Worm (Caenorhabditis elegans) whole organism, young adult: Measurements from ENCODE around the gene acdh-12.

ENCODE experiments used
- B0336.3 ChIP-seq: fragments of 200-800 bp; sonication (Bioruptor generic); IDR thresholded peaks from 2 replicates; pipeline ENCODE4 v1.3.6; 2022; ENCODE audit warnings: missing genetic modification characterization, missing compliant biosample characterization
- C06A6.2 ChIP-seq: fragments of 200-800 bp; sonication (Bioruptor generic); conservative IDR thresholded peaks from 2 replicates; pipeline ENCODE4 v1.3.6; 2022; ENCODE audit warnings: missing genetic modification characterization, missing compliant biosample characterization
- F10E7.11 ChIP-seq: sonication (generic microtip); optimal IDR thresholded peaks from 2 replicates; lab custom pipeline; 2017; ENCODE audit warnings: mild to moderate bottlenecking, missing genetic modification characterization, moderate library complexity, missing compliant biosample characterization
- F37B4.10 ChIP-seq: fragments of 200-800 bp; sonication (Bioruptor generic); IDR thresholded peaks from 2 replicates; pipeline ENCODE4 v1.3.6; 2022; ENCODE audit warnings: missing genetic modification characterization, missing compliant biosample characterization
- F39B2.1 ChIP-seq: fragments of 200-800 bp; sonication (Bioruptor generic); IDR thresholded peaks from 2 replicates; pipeline ENCODE4 v1.3.6; 2022; ENCODE audit warnings: missing genetic modification reagents, missing genetic modification characterization, missing compliant biosample characterization
- F57A8.1 ChIP-seq: fragments of 200-800 bp; sonication (Bioruptor generic); optimal IDR thresholded peaks from 2 replicates; lab custom pipeline; 2018; ENCODE audit warnings: mild to moderate bottlenecking, missing genetic modification characterization, moderate library complexity, missing compliant biosample characterization
- F57C9.4 ChIP-seq: sonication (generic microtip); optimal IDR thresholded peaks from 2 replicates; lab custom pipeline; 2017; ENCODE audit warnings: mild to moderate bottlenecking, missing genetic modification characterization, missing compliant biosample characterization
- K11D2.4 ChIP-seq: fragments of 200-800 bp; sonication (Bioruptor generic); IDR thresholded peaks from 2 replicates; pipeline ENCODE4 v1.3.6; 2022; ENCODE audit warnings: missing genetic modification reagents, missing genetic modification characterization, missing compliant biosample characterization
- Y56A3A.18 ChIP-seq: fragments of 200-800 bp; sonication (Bioruptor generic); IDR thresholded peaks from 2 replicates; pipeline ENCODE4 v1.3.6; 2022; ENCODE audit warnings: missing genetic modification reagents, missing genetic modification characterization, missing compliant biosample characterization
- Y67H2A.10 ChIP-seq: fragments of 200-800 bp; sonication (Bioruptor generic); conservative IDR thresholded peaks from 2 replicates; pipeline ENCODE4 v1.3.6; 2022; ENCODE audit warnings: missing genetic modification reagents, missing genetic modification characterization, missing compliant biosample characterization
- atf-7 ChIP-seq: sonication (generic microtip); optimal IDR thresholded peaks from 2 replicates; lab custom pipeline; 2017; ENCODE audit warnings: mild to moderate bottlenecking, missing genetic modification characterization, missing compliant biosample characterization
- attf-5 ChIP-seq: fragments of 200-800 bp; sonication (Bioruptor generic); optimal IDR thresholded peaks from 2 replicates; lab custom pipeline; 2018; ENCODE audit warnings: mild to moderate bottlenecking, missing genetic modification characterization, missing compliant biosample characterization
- bed-2 ChIP-seq: fragments of 200-800 bp; sonication (Bioruptor generic); IDR thresholded peaks from 2 replicates; pipeline ENCODE4 v1.3.6; 2022; ENCODE audit warnings: missing genetic modification reagents, missing genetic modification characterization, missing compliant biosample characterization
- ccch-3 ChIP-seq: fragments of 200-800 bp; sonication (Bioruptor generic); optimal IDR thresholded peaks from 2 replicates; lab custom pipeline; 2018; ENCODE audit warnings: mild to moderate bottlenecking, missing genetic modification characterization, missing compliant biosample characterization
- cebp-1 ChIP-seq, 2 experiments: fragments of 200-800 bp in 1 of 2; sonication (Bioruptor generic) in 1 of 2; sonication (generic microtip) in 1 of 2; IDR thresholded peaks in 1 of 2; optimal IDR thresholded peaks in 1 of 2; 2 replicates each; pipeline versions ENCODE4 v1.3.6 to Lab custom; 2017 to 2022; ENCODE audit warnings: missing compliant biosample characterization in 2 of 2, missing genetic modification characterization in 2 of 2, mild to moderate bottlenecking in 1 of 2, missing genetic modification reagents in 1 of 2, moderate library complexity in 1 of 2
- ceh-40 ChIP-seq: fragments of 200-800 bp; sonication (Bioruptor generic); IDR thresholded peaks from 2 replicates; pipeline ENCODE4 v1.3.6; 2022; ENCODE audit warnings: missing genetic modification characterization, missing compliant biosample characterization
- ceh-58 ChIP-seq: fragments of 200-800 bp; sonication (Bioruptor generic); IDR thresholded peaks from 2 replicates; pipeline ENCODE4 v1.3.6; 2022; ENCODE audit warnings: missing genetic modification characterization, missing compliant biosample characterization
- dox-1 ChIP-seq: fragments of 200-800 bp; sonication (Bioruptor generic); IDR thresholded peaks from 2 replicates; pipeline ENCODE4 v1.3.6; 2022; ENCODE audit warnings: missing genetic modification reagents, missing genetic modification characterization, missing compliant biosample characterization
- dpl-1 ChIP-seq: fragments of 150-350 bp; optimal IDR thresholded peaks from 2 replicates; lab custom pipeline; 2014; ENCODE audit warnings: missing biosample characterization, missing genetic modification reagents, missing genetic modification characterization
- egl-18 ChIP-seq: fragments of 200-800 bp; sonication (Bioruptor generic); IDR thresholded peaks from 2 replicates; pipeline ENCODE4 v1.3.6; 2022; ENCODE audit warnings: missing genetic modification reagents, missing genetic modification characterization, missing compliant biosample characterization
- egl-44 ChIP-seq: fragments of 200-800 bp; sonication (Bioruptor generic); IDR thresholded peaks from 2 replicates; pipeline ENCODE4 v1.3.6; 2022; ENCODE audit warnings: missing genetic modification reagents, missing genetic modification characterization, missing compliant biosample characterization
- hmg-1.2 ChIP-seq: fragments of 200-800 bp; sonication (Bioruptor generic); IDR thresholded peaks from 2 replicates; pipeline ENCODE4 v1.3.6; 2022; ENCODE audit warnings: missing genetic modification reagents, missing genetic modification characterization, missing compliant biosample characterization
- hsf-1 ChIP-seq: fragments of 200-800 bp; sonication (Bioruptor generic); IDR thresholded peaks from 2 replicates; pipeline ENCODE4 v1.3.6; 2022; ENCODE audit warnings: missing genetic modification reagents, missing genetic modification characterization, missing compliant biosample characterization
- let-607 ChIP-seq, 2 experiments: fragments of 200-800 bp in 1 of 2; sonication (Bioruptor generic) in 1 of 2; sonication (generic microtip) in 1 of 2; optimal IDR thresholded peaks; 2 replicates each; lab custom pipeline; 2016 to 2018; ENCODE audit warnings: mild to moderate bottlenecking in 2 of 2, missing compliant biosample characterization in 2 of 2, missing genetic modification characterization in 2 of 2, moderate library complexity in 2 of 2, missing genotype in 1 of 2
- lin-35 ChIP-seq, 3 experiments: fragments of 150-350 bp in 2 of 3; sonication (generic microtip) in 1 of 3; optimal IDR thresholded peaks; 2 replicates each; lab custom pipeline; 2014 to 2018; ENCODE audit warnings: missing biosample characterization in 3 of 3, missing genetic modification characterization in 3 of 3, missing genetic modification reagents in 3 of 3
- madf-3 ChIP-seq: fragments of 200-800 bp; sonication (Bioruptor generic); IDR thresholded peaks from 2 replicates; pipeline ENCODE4 v1.3.6; 2022; ENCODE audit warnings: missing genetic modification reagents, missing genetic modification characterization, missing compliant biosample characterization
- madf-6 ChIP-seq: fragments of 200-800 bp; sonication (Bioruptor generic); IDR thresholded peaks from 2 replicates; pipeline ENCODE4 v1.3.6; 2022; ENCODE audit warnings: missing genetic modification reagents, missing genetic modification characterization, missing compliant biosample characterization
- nfyb-1 ChIP-seq: fragments of 200-800 bp; sonication (Bioruptor generic); IDR thresholded peaks from 2 replicates; pipeline ENCODE4 v1.3.6; 2022; ENCODE audit warnings: missing genetic modification reagents, missing genetic modification characterization, missing compliant biosample characterization
- nhr-179 ChIP-seq: sonication (generic microtip); optimal IDR thresholded peaks from 2 replicates; lab custom pipeline; 2016; ENCODE audit warnings: mild to moderate bottlenecking, missing genetic modification characterization, missing compliant biosample characterization
- nhr-80 ChIP-seq: sonication (generic microtip); optimal IDR thresholded peaks from 2 replicates; lab custom pipeline; 2016; ENCODE audit warnings: missing genetic modification characterization, missing compliant biosample characterization
- pha-4 ChIP-seq: fragments of 150-350 bp; sonication (generic microtip); optimal IDR thresholded peaks from 2 replicates; lab custom pipeline; 2014; ENCODE audit warnings: missing biosample characterization, missing genetic modification reagents, missing genetic modification characterization
- rec-8 ChIP-seq, 2 experiments: sonication (generic microtip); optimal IDR thresholded peaks; 2 replicates each; lab custom pipeline; 2016; ENCODE audit warnings: mild to moderate bottlenecking in 2 of 2, missing genetic modification characterization in 2 of 2, missing genetic modification reagents in 2 of 2, missing genotype in 2 of 2, missing biosample characterization in 1 of 2, missing compliant biosample characterization in 1 of 2, moderate library complexity in 1 of 2
- rpc-1 ChIP-seq, 2 experiments: fragments of 150-350 bp in 1 of 2; sonication (generic microtip) in 1 of 2; optimal IDR thresholded peaks; 2 replicates each; lab custom pipeline; 2014 to 2018; ENCODE audit warnings: missing biosample characterization in 1 of 2, missing genetic modification characterization in 1 of 2, missing genetic modification reagents in 1 of 2, missing genotype in 1 of 2
- snpc-1.1 ChIP-seq: sonication (generic microtip); optimal IDR thresholded peaks from 2 replicates; lab custom pipeline; 2017; ENCODE audit warnings: missing genetic modification characterization, mild to moderate bottlenecking, missing compliant biosample characterization, antibody characterized with exemption, moderate library complexity, missing genotype, missing genetic modification reagents; ENCODE audit not compliant: insufficient read depth
- snpc-1.3 ChIP-seq: sonication (generic microtip); optimal IDR thresholded peaks from 2 replicates; lab custom pipeline; 2017; ENCODE audit warnings: missing genetic modification characterization, mild to moderate bottlenecking, missing compliant biosample characterization, antibody characterized with exemption, moderate library complexity, missing genotype, missing genetic modification reagents; ENCODE audit not compliant: insufficient read depth
- snpc-3.4 ChIP-seq: sonication (generic microtip); optimal IDR thresholded peaks from 2 replicates; lab custom pipeline; 2017; ENCODE audit warnings: missing genetic modification characterization, mild to moderate bottlenecking, missing compliant biosample characterization, antibody characterized with exemption, moderate library complexity, missing genotype, missing genetic modification reagents
- snpc-4 ChIP-seq, 5 experiments: fragments of 150-350 bp in 1 of 5; sonication (generic microtip) in 4 of 5; optimal IDR thresholded peaks; 2 replicates each; lab custom pipeline; 2014 to 2018; ENCODE audit warnings: missing genetic modification characterization in 5 of 5, missing biosample characterization in 3 of 5, antibody characterized with exemption in 2 of 5, mild to moderate bottlenecking in 2 of 5, missing compliant biosample characterization in 2 of 5, missing genotype in 2 of 5, moderate library complexity in 2 of 5, missing genetic modification reagents in 1 of 5
- tbp1 ChIP-seq: fragments of 200-800 bp; sonication (Bioruptor generic); optimal IDR thresholded peaks from 2 replicates; lab custom pipeline; 2018; ENCODE audit warnings: mild to moderate bottlenecking, missing genetic modification characterization, missing compliant biosample characterization
- tbx-9 ChIP-seq: sonication (generic microtip); optimal IDR thresholded peaks from 2 replicates; lab custom pipeline; 2016; ENCODE audit warnings: borderline replicate concordance, missing genetic modification characterization, inconsistent platforms, missing compliant biosample characterization
- xnd-1 ChIP-seq: sonication (generic microtip); optimal IDR thresholded peaks from 2 replicates; lab custom pipeline; 2016; ENCODE audit warnings: missing genotype, missing genetic modification reagents, missing genetic modification characterization, missing compliant biosample characterization

Gene acdh-12

ce11 chrII:7236937-7237336 is 41.5 kb upstream of the acdh-12 start:
- TF ChIP-seq nfyb-1 (GFP tag; lab: Robert Waterston, UW), result no peak
- TF ChIP-seq hsf-1 (GFP tag; lab: Robert Waterston, UW), result no peak
- TF ChIP-seq dox-1 (GFP tag; lab: Robert Waterston, UW), result 0 out of 2 replicates have a peak, but pooled peaks have one; percentile 32
- TF ChIP-seq nhr-80 (tag; lab: Kevin White, UChicago), result peak; percentile 83
- TF ChIP-seq pha-4, result no peak
- peak in 1 of 2 experiments; percentile 40 for TF ChIP-seq let-607 (tag; optimal IDR thresholded peaks at IDR 0.05; lab: Kevin White, UChicago)
- TF ChIP-seq tbp1 (GFP tag; lab: Kevin White, UChicago), result peak; percentile 2
- TF ChIP-seq F37B4.10 (GFP tag; lab: Robert Waterston, UW), result 0 out of 2 replicates have a peak, but pooled peaks have one; percentile 64

- TF ChIP-seq snpc-1.3 (tag; lab: Kevin White, UChicago) (no peak), nhr-80 (tag; lab: Kevin White, UChicago) (peak; percentile 28), lin-35 (GFP tag; optimal IDR thresholded peaks at IDR 0.05; lab: Kevin White, UChicago) (no peak), dox-1 (GFP tag; lab: Robert Waterston, UW) (no peak), atf-7 (tag; lab: Kevin White, UChicago) (no peak), F57A8.1 (no peak)
These were observed 37.8 kb upstream of the acdh-12 start for ce11 chrII:7233274-7233673.

ce11 chrII:7232517-7232916 is 37.1 kb upstream of the acdh-12 start, which contains the start of gene ctsa-3.1:
Gene ctsa-3.1, plus strand, starts transcription at chrII:7232853.
- TF ChIP-seq nhr-80 (tag; lab: Kevin White, UChicago) (peak; percentile 52), K11D2.4 (GFP tag; lab: Robert Waterston, UW) (no peak), cebp-1 (GFP tag; IDR thresholded peaks at IDR 0.05; lab: Robert Waterston, UW) (no peak), cebp-1 (tag; optimal IDR thresholded peaks at IDR 0.05; lab: Kevin White, UChicago) (no peak), madf-6 (GFP tag; lab: Robert Waterston, UW) (no peak), Y67H2A.10 (GFP tag; lab: Robert Waterston, UW) (no peak), F39B2.1 (GFP tag; lab: Robert Waterston, UW) (no peak), ccch-3 (GFP tag; lab: Kevin White, UChicago) (no peak)

- TF ChIP-seq nhr-179 (tag; lab: Kevin White, UChicago), result no peak
- TF ChIP-seq tbp1 (GFP tag; lab: Kevin White, UChicago), result peak; percentile 68
- TF ChIP-seq bed-2 (GFP tag; lab: Robert Waterston, UW), result no peak
- TF ChIP-seq egl-18 (GFP tag; lab: Robert Waterston, UW), result no peak
- TF ChIP-seq tbx-9 (tag; lab: Kevin White, UChicago), result no peak
- no peak for TF ChIP-seq ceh-58 (GFP tag; lab: Robert Waterston, UW)
- TF ChIP-seq rpc-1 (optimal IDR thresholded peaks at IDR 0.05; lab: Kevin White, UChicago), result no peak
- TF ChIP-seq rpc-1 (tag; optimal IDR thresholded peaks at IDR 0.05; lab: Kevin White, UChicago), result peak; percentile 25
- TF ChIP-seq ceh-40 (GFP tag; lab: Robert Waterston, UW), result no peak
- peak; percentile 76 for TF ChIP-seq hmg-1.2 (GFP tag; lab: Robert Waterston, UW)
- TF ChIP-seq snpc-3.4 (tag; lab: Kevin White, UChicago), result peak; percentile 15
- TF ChIP-seq snpc-4 (GFP tag; optimal IDR thresholded peaks at IDR 0.05; lab: Kevin White, UChicago), result peak; percentile 81
- TF ChIP-seq snpc-4 (tag; optimal IDR thresholded peaks at IDR 0.05; lab: Kevin White, UChicago), result peak; percentile 90 to 93 (median 91)
- no peak for TF ChIP-seq Y56A3A.18
- no peak for TF ChIP-seq atf-7 (tag; lab: Kevin White, UChicago)
- TF ChIP-seq rec-8 (tag; optimal IDR thresholded peaks at IDR 0.05; lab: Kevin White, UChicago), result no peak
- TF ChIP-seq B0336.3, result no peak
- TF ChIP-seq egl-44, result no peak
- no peak for TF ChIP-seq xnd-1
- TF ChIP-seq snpc-1.3 (tag; lab: Kevin White, UChicago), result no peak
- TF ChIP-seq F57C9.4 (tag; lab: Kevin White, UChicago), result no peak
- TF ChIP-seq attf-5 (GFP tag; lab: Kevin White, UChicago), result no peak
- TF ChIP-seq F10E7.11 (tag; lab: Kevin White, UChicago), result no peak
- TF ChIP-seq dpl-1 (GFP tag; lab: Kevin White, UChicago), result no peak
- peak; percentile 89 for TF ChIP-seq snpc-1.1 (tag; lab: Kevin White, UChicago)
- TF ChIP-seq C06A6.2 (GFP tag; lab: Robert Waterston, UW), result no peak
- TF ChIP-seq madf-3, result no peak
These were observed 36.5 kb upstream of the acdh-12 start for ce11 chrII:7231951-7232350.
